Worm (Caenorhabditis elegans) whole organism, L3 larva: ENCODE data around the gene F36H5.10.

ENCODE experiments used
- aly-2 ChIP-seq: fragments of 150-350 bp; optimal IDR thresholded peaks from 2 replicates; lab custom pipeline; 2014; ENCODE audit warnings: missing biosample characterization, missing genetic modification characterization
- egl-27 ChIP-seq: sonication (generic microtip); optimal IDR thresholded peaks from 4 replicates; lab custom pipeline; 2017; ENCODE audit warnings: missing biosample characterization, missing genetic modification reagents, missing genetic modification characterization
- hmg-11 ChIP-seq: sonication (generic microtip); optimal IDR thresholded peaks from 2 replicates; lab custom pipeline; 2016; ENCODE audit warnings: missing genetic modification characterization, missing compliant biosample characterization
- nhr-12 ChIP-seq: fragments of 150-350 bp; optimal IDR thresholded peaks from 2 replicates; lab custom pipeline; 2014; ENCODE audit warnings: missing biosample characterization, missing genetic modification characterization
- skn-1 ChIP-seq: fragments of 150-350 bp; optimal IDR thresholded peaks from 2 replicates; lab custom pipeline; 2014; ENCODE audit warnings: missing biosample characterization, missing genetic modification characterization
- snpc-4 ChIP-seq: fragments of 150-350 bp; optimal IDR thresholded peaks from 2 replicates; lab custom pipeline; 2014; ENCODE audit warnings: missing biosample characterization, missing genetic modification characterization
- ztf-11 ChIP-seq: fragments of 150-350 bp; optimal IDR thresholded peaks from 2 replicates; lab custom pipeline; 2014; ENCODE audit warnings: missing biosample characterization, missing genetic modification characterization

- TF ChIP-seq ztf-11 (no peak), aly-2 (tag; lab: Kevin White, UChicago) (no peak), nhr-12 (no peak), skn-1 (tag; lab: Kevin White, UChicago) (no peak), hmg-11 (tag; lab: Kevin White, UChicago) (no peak), snpc-4 (tag; lab: Kevin White, UChicago) (no peak), egl-27 (tag; lab: Kevin White, UChicago) (no peak)
Measured at ce11 chrII:1735145-1735544, 22.0 kb upstream of the F36H5.10 start.
